Worm (Caenorhabditis elegans) whole organism, young adult: ENCODE results near the gene fbxa-88.

Experiments
- F57A8.1 ChIP-seq: fragments of 200-800 bp; sonication (Bioruptor generic); optimal IDR thresholded peaks from 2 replicates; lab custom pipeline; 2018; ENCODE audit warnings: mild to moderate bottlenecking, missing genetic modification characterization, moderate library complexity, missing compliant biosample characterization
- K12H6.12 ChIP-seq: fragments of 200-800 bp; sonication (Bioruptor generic); optimal IDR thresholded peaks from 2 replicates; lab custom pipeline; 2018; ENCODE audit warnings: mild to moderate bottlenecking, missing genetic modification characterization, missing compliant biosample characterization
- Y67H2A.10 ChIP-seq: fragments of 200-800 bp; sonication (Bioruptor generic); conservative IDR thresholded peaks from 2 replicates; pipeline ENCODE4 v1.3.6; 2022; ENCODE audit warnings: missing genetic modification reagents, missing genetic modification characterization, missing compliant biosample characterization
- ama-1 ChIP-seq, 3 experiments: fragments of 150-350 bp in 1 of 3; sonication (generic microtip) in 2 of 3; optimal IDR thresholded peaks; 2 replicates each; lab custom pipeline; 2014 to 2018; ENCODE audit warnings: missing biosample characterization in 2 of 3, missing genetic modification characterization in 2 of 3, missing genetic modification reagents in 2 of 3
- ceh-27 ChIP-seq: fragments of 200-800 bp; sonication (Bioruptor generic); optimal IDR thresholded peaks from 2 replicates; lab custom pipeline; 2018; ENCODE audit warnings: mild to moderate bottlenecking, missing genetic modification characterization, moderate library complexity, missing compliant biosample characterization
- die-1 ChIP-seq: sonication (generic microtip); optimal IDR thresholded peaks from 2 replicates; lab custom pipeline; 2016; ENCODE audit warnings: missing genotype, mild to moderate bottlenecking, missing genetic modification characterization, missing compliant biosample characterization
- gei-17 ChIP-seq: fragments of 200-800 bp; sonication (Bioruptor generic); optimal IDR thresholded peaks from 2 replicates; lab custom pipeline; 2018; ENCODE audit warnings: mild to moderate bottlenecking, missing genetic modification characterization, missing compliant biosample characterization
- madf-3 ChIP-seq: fragments of 200-800 bp; sonication (Bioruptor generic); IDR thresholded peaks from 2 replicates; pipeline ENCODE4 v1.3.6; 2022; ENCODE audit warnings: missing genetic modification reagents, missing genetic modification characterization, missing compliant biosample characterization
- sea-2 ChIP-seq: fragments of 200-800 bp; sonication (Bioruptor generic); IDR thresholded peaks from 2 replicates; pipeline ENCODE4 v1.3.6; 2022; ENCODE audit warnings: missing genetic modification characterization, missing compliant biosample characterization
- snpc-4 ChIP-seq, 5 experiments: fragments of 150-350 bp in 1 of 5; sonication (generic microtip) in 4 of 5; optimal IDR thresholded peaks; 2 replicates each; lab custom pipeline; 2014 to 2018; ENCODE audit warnings: missing genetic modification characterization in 5 of 5, missing biosample characterization in 3 of 5, antibody characterized with exemption in 2 of 5, mild to moderate bottlenecking in 2 of 5, missing compliant biosample characterization in 2 of 5, missing genotype in 2 of 5, moderate library complexity in 2 of 5, missing genetic modification reagents in 1 of 5
- tbp1 ChIP-seq: fragments of 200-800 bp; sonication (Bioruptor generic); optimal IDR thresholded peaks from 2 replicates; lab custom pipeline; 2018; ENCODE audit warnings: mild to moderate bottlenecking, missing genetic modification characterization, missing compliant biosample characterization
- unc-130 ChIP-seq: sonication (generic microtip); optimal IDR thresholded peaks from 2 replicates; lab custom pipeline; 2016; ENCODE audit warnings: missing genetic modification reagents, missing genetic modification characterization, missing compliant biosample characterization
- unc-62 ChIP-seq: fragments of 150-350 bp; optimal IDR thresholded peaks from 2 replicates; lab custom pipeline; 2014; ENCODE audit warnings: missing biosample characterization, missing genetic modification reagents, missing genetic modification characterization
- ztf-26 ChIP-seq: sonication (generic microtip); optimal IDR thresholded peaks from 2 replicates; lab custom pipeline; 2017; ENCODE audit warnings: missing genetic modification characterization, missing compliant biosample characterization

DNA sequence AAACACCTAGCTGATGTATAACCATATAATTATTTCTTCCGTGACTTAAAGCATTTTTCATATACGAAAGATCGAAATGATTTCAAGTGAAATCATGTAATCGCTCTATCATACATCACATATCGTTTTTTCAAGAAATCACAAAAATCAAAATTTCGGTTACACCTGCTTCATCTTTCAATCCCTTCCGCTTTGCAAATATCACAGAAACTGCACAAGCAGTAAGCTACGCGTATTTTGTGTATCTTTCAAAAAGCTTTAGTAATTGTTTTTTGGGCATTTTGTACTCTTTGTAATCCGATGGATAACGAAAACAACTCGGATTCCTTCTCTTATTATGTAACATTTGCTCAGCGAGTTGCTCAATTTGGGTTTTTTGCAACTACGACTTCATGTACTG, 27.5 kb downstream of the fbxa-88 start, which contains the start of gene str-25:
- TF ChIP-seq ceh-27 (GFP tag; lab: Kevin White, UChicago) = no peak
- TF ChIP-seq tbp1 (GFP tag; lab: Kevin White, UChicago) = no peak
- no peak for TF ChIP-seq snpc-4 (GFP tag; optimal IDR thresholded peaks at IDR 0.05; lab: Kevin White, UChicago)
- TF ChIP-seq snpc-4 (tag; optimal IDR thresholded peaks at IDR 0.05; lab: Kevin White, UChicago) = no peak
- TF ChIP-seq ama-1 (optimal IDR thresholded peaks at IDR 0.05; lab: Kevin White, UChicago) = no peak
- no peak for TF ChIP-seq ama-1 (GFP tag; optimal IDR thresholded peaks at IDR 0.05; lab: Kevin White, UChicago)
- TF ChIP-seq die-1 (tag; lab: Kevin White, UChicago) = no peak
- TF ChIP-seq ztf-26 (tag; lab: Kevin White, UChicago) = no peak
- TF ChIP-seq K12H6.12 = no peak
- TF ChIP-seq F57A8.1 (GFP tag; lab: Kevin White, UChicago) = no peak
- TF ChIP-seq sea-2 = no peak
- no peak for TF ChIP-seq Y67H2A.10
- TF ChIP-seq gei-17 (GFP tag; lab: Kevin White, UChicago) = no peak
- no peak for TF ChIP-seq madf-3
- no peak for TF ChIP-seq unc-62
- TF ChIP-seq unc-130 (GFP tag; lab: Kevin White, UChicago) = no peak
